Fruit fly (Drosophila melanogaster) whole organism, pupa: Measurements from ENCODE around the gene CG46059.

ENCODE experiments used
- CG10348 ChIP-seq: fragments of 200-800 bp; sonication (Bioruptor generic); IDR thresholded peaks from 2 replicates; pipeline ENCODE4 v1.3.6; 2022; ENCODE audit warnings: missing biosample characterization, missing genetic modification characterization
- CG12605 ChIP-seq: fragments of 200-800 bp; sonication (Bioruptor generic); IDR thresholded peaks from 2 replicates; pipeline ENCODE4 v1.3.6; 2022; ENCODE audit warnings: missing biosample characterization, missing genetic modification characterization
- CG13204 ChIP-seq: fragments of 200-800 bp; sonication (Bioruptor generic); optimal IDR thresholded peaks from 2 replicates; lab custom pipeline; 2018; ENCODE audit warnings: missing biosample characterization, mild to moderate bottlenecking, missing genetic modification characterization, moderate library complexity
- CG14655 ChIP-seq: fragments of 200-800 bp; sonication (Bioruptor generic); optimal IDR thresholded peaks from 3 replicates; lab custom pipeline; 2017; ENCODE audit warnings: mild to moderate bottlenecking, missing biosample characterization, missing genetic modification reagents, missing genetic modification characterization
- CG15710 ChIP-seq: fragments of 200-800 bp; sonication (Bioruptor generic); optimal IDR thresholded peaks from 2 replicates; lab custom pipeline; 2018; ENCODE audit warnings: missing biosample characterization, mild to moderate bottlenecking, missing genetic modification characterization, moderate library complexity
- CG17806 ChIP-seq: fragments of 200-800 bp; sonication (Bioruptor generic); optimal IDR thresholded peaks from 2 replicates; lab custom pipeline; 2018; ENCODE audit warnings: missing biosample characterization, mild to moderate bottlenecking, missing genetic modification characterization, moderate library complexity
- CG32121 ChIP-seq: fragments of 200-800 bp; sonication (Bioruptor generic); IDR thresholded peaks from 2 replicates; pipeline ENCODE4 v1.3.6; 2022; ENCODE audit warnings: missing biosample characterization, missing genetic modification characterization
- CG34367 ChIP-seq: fragments of 200-800 bp; sonication (Bioruptor generic); optimal IDR thresholded peaks from 2 replicates; lab custom pipeline; 2018; ENCODE audit warnings: missing biosample characterization, mild to moderate bottlenecking, missing genetic modification characterization
- CG4496 ChIP-seq: fragments of 200-800 bp; sonication (Bioruptor generic); IDR thresholded peaks from 3 replicates; pipeline ENCODE4 v1.3.6; 2022; ENCODE audit warnings: missing biosample characterization, missing genetic modification characterization
- CG8159 ChIP-seq: fragments of 200-800 bp; sonication (Bioruptor generic); optimal IDR thresholded peaks from 3 replicates; lab custom pipeline; 2018; ENCODE audit warnings: missing biosample characterization, mild to moderate bottlenecking, missing genetic modification characterization, moderate library complexity
- CG8301 ChIP-seq: fragments of 200-800 bp; sonication (Bioruptor generic); optimal IDR thresholded peaks from 2 replicates; lab custom pipeline; 2018; ENCODE audit warnings: missing biosample characterization, mild to moderate bottlenecking, missing genetic modification characterization
- CG9948 ChIP-seq: fragments of 200-800 bp; sonication (Bioruptor generic); optimal IDR thresholded peaks from 2 replicates; lab custom pipeline; 2018; ENCODE audit warnings: missing biosample characterization, mild to moderate bottlenecking, missing genetic modification characterization, moderate library complexity
- D1 ChIP-seq: fragments of 200-800 bp; sonication (Bioruptor generic); optimal IDR thresholded peaks from 2 replicates; lab custom pipeline; 2018; ENCODE audit warnings: missing biosample characterization, mild to moderate bottlenecking, missing genetic modification characterization, moderate library complexity
- EcR ChIP-seq: fragments of 200-800 bp; sonication (Bioruptor generic); optimal IDR thresholded peaks from 3 replicates; lab custom pipeline; 2019; ENCODE audit warnings: missing biosample characterization, missing genetic modification characterization, mild to moderate bottlenecking, moderate library complexity, missing genetic modification reagents
- Ets98B ChIP-seq: fragments of 200-800 bp; sonication (Bioruptor generic); IDR thresholded peaks from 2 replicates; pipeline ENCODE4 v1.3.6; 2022; ENCODE audit warnings: missing biosample characterization, missing genetic modification characterization
- Pif1A ChIP-seq: fragments of 200-800 bp; sonication (Bioruptor generic); optimal IDR thresholded peaks from 3 replicates; lab custom pipeline; 2016; ENCODE audit warnings: missing biosample characterization, missing genetic modification characterization
- Pif1B ChIP-seq: fragments of 200-800 bp; sonication (Bioruptor generic); optimal IDR thresholded peaks from 3 replicates; lab custom pipeline; 2016; ENCODE audit warnings: missing biosample characterization, missing genetic modification characterization
- Snoo ChIP-seq: fragments of 200-800 bp; sonication (Bioruptor generic); optimal IDR thresholded peaks from 3 replicates; lab custom pipeline; 2017; ENCODE audit warnings: missing biosample characterization, mild to moderate bottlenecking, missing genetic modification characterization, inconsistent platforms
- fd96Ca ChIP-seq: fragments of 200-800 bp; sonication (Bioruptor generic); IDR thresholded peaks from 3 replicates; pipeline ENCODE4 v1.3.6; 2022; ENCODE audit warnings: missing biosample characterization, missing genetic modification characterization
- gl ChIP-seq: fragments of 200-800 bp; sonication (Bioruptor generic); optimal IDR thresholded peaks from 2 replicates; lab custom pipeline; 2018; ENCODE audit warnings: missing biosample characterization, mild to moderate bottlenecking, missing genetic modification characterization
- rn ChIP-seq: fragments of 200-800 bp; sonication (Bioruptor generic); IDR thresholded peaks from 2 replicates; pipeline ENCODE4 v1.3.6; 2022; ENCODE audit warnings: missing biosample characterization, missing genetic modification characterization

CG46059 gene

DNA sequence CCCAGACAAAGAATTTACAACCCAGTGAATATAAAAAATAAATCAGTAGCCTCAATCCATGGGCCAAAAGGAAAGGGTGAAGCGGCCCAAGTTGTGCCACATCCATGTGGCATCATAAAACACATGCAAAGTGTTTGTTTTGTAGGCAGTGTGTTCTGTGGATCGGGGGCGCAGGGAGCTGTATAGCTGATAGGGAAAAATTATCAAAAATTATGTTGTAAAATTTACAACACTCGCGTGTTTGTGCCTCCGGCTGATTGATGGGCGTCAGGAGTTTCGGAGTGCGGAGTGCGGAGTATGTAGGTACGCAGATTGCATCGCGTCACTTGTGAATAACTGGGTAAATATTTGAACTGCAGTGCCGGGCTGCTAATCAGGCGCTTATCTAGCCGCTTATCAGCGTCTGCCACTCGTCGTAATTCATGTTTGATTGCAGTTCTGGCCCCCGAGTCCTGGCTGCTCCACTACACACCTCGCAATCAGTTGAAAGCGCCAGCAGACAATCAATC lies 8.3 kb upstream of the CG46059 start:
- TF ChIP-seq CG4496 (GFP tag; lab: Robert Waterston, UW) = peak; percentile 55; the same call in 1 of the 3 replicates
- no peak for TF ChIP-seq Ets98B (GFP tag; lab: Robert Waterston, UW)
- TF ChIP-seq CG34367 = no peak
- TF ChIP-seq CG14655 (GFP tag; lab: Kevin White, UChicago) = no peak
- TF ChIP-seq CG32121 (GFP tag; lab: Robert Waterston, UW) = no peak; the same call in 1 of the 2 replicates
- TF ChIP-seq rn (GFP tag; lab: Robert Waterston, UW) = no peak
- peak; percentile 38; the same call in 1 of the 3 replicates for TF ChIP-seq fd96Ca
- TF ChIP-seq CG12605 (GFP tag; lab: Robert Waterston, UW) = no peak
- no peak for TF ChIP-seq CG8301 (tag; lab: Kevin White, UChicago)

DNA sequence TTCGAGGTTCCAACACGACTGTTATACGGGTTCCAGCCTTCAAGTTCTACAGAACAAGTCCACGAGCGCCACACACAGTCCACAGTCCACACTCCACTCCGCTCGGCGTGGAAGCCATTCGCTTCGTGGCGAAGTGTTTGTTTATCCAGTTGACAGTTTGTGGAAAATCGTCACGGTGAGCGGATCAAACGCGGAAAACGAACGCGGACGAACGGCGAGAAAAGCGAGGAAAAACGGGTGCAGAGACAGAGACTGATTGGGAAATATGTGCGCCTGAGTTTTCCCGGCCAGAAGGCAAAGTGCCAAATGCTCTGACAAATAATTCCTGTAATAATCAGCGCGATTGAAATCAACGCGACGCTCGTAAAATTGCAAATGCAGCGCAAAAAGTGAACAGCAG lies 6.6 kb upstream of the CG46059 start, which contains the start of gene drl:
TSS of gene drl (plus strand) at position 148 of the 400 bp plus-strand sequence.
- TF ChIP-seq CG14655 (GFP tag; lab: Kevin White, UChicago) = no peak
- peak; percentile 61 for TF ChIP-seq CG4496 (GFP tag; lab: Robert Waterston, UW)
- TF ChIP-seq rn (GFP tag; lab: Robert Waterston, UW) = no peak
- no peak for TF ChIP-seq CG34367
- peak; percentile 67; the same call in 1 of the 2 replicates for TF ChIP-seq Ets98B (GFP tag; lab: Robert Waterston, UW)
- TF ChIP-seq CG8159 (tag; lab: Kevin White, UChicago) = no peak
- peak; percentile 57 for TF ChIP-seq CG32121 (GFP tag; lab: Robert Waterston, UW)
- TF ChIP-seq CG12605 (GFP tag; lab: Robert Waterston, UW) = peak; percentile 67
- TF ChIP-seq fd96Ca = peak; percentile 64; the same call in 1 of the 3 replicates
- TF ChIP-seq, all 21 proteins: peak for 5

dm6 chr2L:19185676-19186239 lies 2.2 kb upstream of the CG46059 start, which contains the start of the genes gammaTub37C and pigeon:
TSS of gene gammaTub37C (minus strand) at chr2L:19185726.
TSS of gene pigeon (plus strand) at chr2L:19186043.
- TF ChIP-seq CG32121 (GFP tag; lab: Robert Waterston, UW) (no peak), CG9948 (tag; lab: Kevin White, UChicago) (no peak), CG10348 (GFP tag; lab: Robert Waterston, UW) (no peak), CG8159 (tag; lab: Kevin White, UChicago) (no peak), EcR (no peak), CG13204 (GFP tag; lab: Kevin White, UChicago) (no peak), gl (tag; lab: Kevin White, UChicago) (no peak), CG12605 (GFP tag; lab: Robert Waterston, UW) (no peak), fd96Ca (no peak), Ets98B (GFP tag; lab: Robert Waterston, UW) (no peak), Snoo (tag; lab: Kevin White, UChicago) (no peak), Pif1B (GFP tag; lab: Kevin White, UChicago) (no peak), rn (GFP tag; lab: Robert Waterston, UW) (no peak), CG34367 (no peak)

- TF ChIP-seq Pif1B (GFP tag; lab: Kevin White, UChicago) = no peak
- no peak for TF ChIP-seq rn (GFP tag; lab: Robert Waterston, UW)
- TF ChIP-seq CG8301 (tag; lab: Kevin White, UChicago) = no peak
- no peak for TF ChIP-seq EcR
- TF ChIP-seq CG12605 (GFP tag; lab: Robert Waterston, UW) = no peak
- no peak for TF ChIP-seq CG17806 (tag; lab: Kevin White, UChicago)
- no peak for TF ChIP-seq CG10348 (GFP tag; lab: Robert Waterston, UW)
- no peak for TF ChIP-seq CG8159 (tag; lab: Kevin White, UChicago)
- TF ChIP-seq CG9948 (tag; lab: Kevin White, UChicago) = no peak
- no peak for TF ChIP-seq CG4496 (GFP tag; lab: Robert Waterston, UW)
- TF ChIP-seq CG34367 = no peak
- TF ChIP-seq D1 (tag; lab: Kevin White, UChicago) = no peak
- TF ChIP-seq Snoo (tag; lab: Kevin White, UChicago) = no peak
- TF ChIP-seq, all 21 proteins: peak for 0
Measured at dm6 chr2L:19182710-19183109, 877 bp downstream of the CG46059 start, which contains the start of gene CG42688. TSS of gene CG42688 (minus strand) at chr2L:19182810.

DNA sequence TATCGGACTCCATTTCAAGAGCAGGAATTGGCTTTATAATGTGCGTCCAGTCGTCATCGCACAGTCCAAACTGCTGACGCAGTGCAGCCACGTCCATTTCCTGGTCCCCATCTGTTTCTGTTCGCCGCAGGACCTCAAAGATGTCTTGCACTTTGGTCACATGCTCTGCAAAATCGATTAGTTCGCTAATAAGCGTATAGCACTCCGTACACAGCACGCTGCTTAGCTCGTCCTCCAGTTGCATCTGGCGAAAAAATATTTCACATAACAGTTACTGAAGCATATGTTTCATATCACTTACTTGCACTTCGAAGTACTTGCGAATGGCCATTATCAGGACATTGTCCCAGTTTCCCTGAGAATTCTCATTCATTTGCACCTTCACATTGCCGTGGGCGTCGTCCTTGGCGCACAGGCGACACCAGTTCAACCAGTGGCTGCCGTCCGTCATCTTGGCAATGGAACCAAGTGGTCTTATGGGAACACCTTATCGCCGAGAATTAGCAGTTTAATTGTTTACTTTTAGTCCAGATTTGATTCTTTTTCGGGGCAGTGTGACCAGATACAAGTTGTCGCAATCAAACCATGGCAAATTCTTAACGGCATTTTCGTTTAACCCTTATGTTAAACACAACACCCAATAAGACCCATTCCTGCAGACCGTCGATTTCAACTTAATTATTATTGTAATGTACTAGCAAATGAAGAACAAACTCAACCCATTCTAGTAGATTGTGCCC lies 2.3 kb downstream of the CG46059 start, which contains the start of gene CG17568:
TSS of gene CG17568 (minus strand) at position 550 of the 740 bp plus-strand sequence.
- TF ChIP-seq EcR (peak; percentile 82), CG14655 (GFP tag; lab: Kevin White, UChicago) (no peak), D1 (tag; lab: Kevin White, UChicago) (peak; percentile 13), CG17806 (tag; lab: Kevin White, UChicago) (no peak)

DNA sequence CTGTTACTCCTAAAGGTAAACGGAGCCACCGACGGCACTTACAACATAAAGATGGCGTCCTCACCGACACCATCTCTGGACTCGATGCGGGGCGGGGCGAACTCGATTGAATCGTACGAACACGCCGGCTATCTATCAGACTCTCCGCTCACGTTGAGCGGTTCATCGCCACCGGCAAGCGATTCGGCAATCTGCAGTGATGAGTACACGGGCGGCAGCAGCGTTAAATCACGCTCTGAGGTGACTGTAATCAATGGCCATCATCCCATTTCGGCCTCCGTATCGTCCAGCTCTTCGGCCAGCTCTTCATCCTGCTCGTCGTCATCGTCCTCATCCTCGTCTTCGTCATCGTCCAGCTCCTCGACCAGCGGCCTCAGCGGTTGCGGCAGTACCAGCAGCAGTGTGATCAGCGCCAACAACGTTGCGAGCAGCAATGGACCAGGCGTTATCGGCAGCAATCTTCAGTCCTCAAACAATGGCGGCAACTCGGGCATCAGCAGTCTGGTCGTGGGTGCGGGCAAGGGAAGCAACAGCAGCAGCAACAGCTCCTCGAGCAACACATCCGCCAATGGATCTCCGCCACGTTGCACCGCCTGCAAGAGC lies 15.4 kb downstream of the CG46059 start:
- TF ChIP-seq CG12605 (GFP tag; lab: Robert Waterston, UW) (no peak), Ets98B (GFP tag; lab: Robert Waterston, UW) (no peak), CG9948 (tag; lab: Kevin White, UChicago) (no peak), gl (tag; lab: Kevin White, UChicago) (no peak), CG13204 (GFP tag; lab: Kevin White, UChicago) (no peak), fd96Ca (no peak), CG8301 (tag; lab: Kevin White, UChicago) (no peak), CG10348 (GFP tag; lab: Robert Waterston, UW) (no peak), rn (GFP tag; lab: Robert Waterston, UW) (no peak), Pif1A (no peak), CG14655 (GFP tag; lab: Kevin White, UChicago) (no peak), CG15710 (tag; lab: Kevin White, UChicago) (no peak), EcR (no peak)
